Worm (Caenorhabditis elegans) whole organism, early embryonic: ENCODE data around the gene cisd-3.2.

Experiments
- B0310.2 ChIP-seq: sonication (generic microtip); optimal IDR thresholded peaks from 2 replicates; lab custom pipeline; 2016; ENCODE audit warnings: mild to moderate bottlenecking, missing genetic modification characterization, missing compliant biosample characterization
- F13C5.2 ChIP-seq: sonication (generic microtip); optimal IDR thresholded peaks from 2 replicates; lab custom pipeline; 2017; ENCODE audit warnings: mild to moderate bottlenecking, missing genetic modification characterization, inconsistent platforms, missing compliant biosample characterization
- aly-1 ChIP-seq: sonication (generic microtip); optimal IDR thresholded peaks from 2 replicates; lab custom pipeline; 2016; ENCODE audit warnings: missing genetic modification characterization, missing compliant biosample characterization
- ama-1 ChIP-seq: fragments of 150-350 bp; optimal IDR thresholded peaks from 2 replicates; lab custom pipeline; 2014
- ceh-13 ChIP-seq: fragments of 200-800 bp; sonication (Bioruptor generic); optimal IDR thresholded peaks from 2 replicates; lab custom pipeline; 2018; ENCODE audit warnings: mild to moderate bottlenecking, missing genetic modification characterization, missing compliant biosample characterization
- ceh-36 ChIP-seq: sonication (generic microtip); optimal IDR thresholded peaks from 2 replicates; lab custom pipeline; 2016; ENCODE audit warnings: missing genetic modification characterization, inconsistent platforms, missing compliant biosample characterization
- ets-7 ChIP-seq: sonication (generic microtip); optimal IDR thresholded peaks from 2 replicates; lab custom pipeline; 2016; ENCODE audit warnings: missing genotype, missing genetic modification characterization, missing compliant biosample characterization
- flt-1 ChIP-seq: fragments of 200-800 bp; sonication (Bioruptor generic); IDR thresholded peaks from 2 replicates; pipeline ENCODE4 v1.3.6; 2022; ENCODE audit warnings: missing genetic modification characterization, missing compliant biosample characterization
- hmbx-1 ChIP-seq: sonication (generic microtip); optimal IDR thresholded peaks from 2 replicates; lab custom pipeline; 2016; ENCODE audit warnings: mild to moderate bottlenecking, missing genetic modification characterization, missing compliant biosample characterization
- hmg-4 ChIP-seq: fragments of 200-800 bp; sonication (Bioruptor generic); optimal IDR thresholded peaks from 2 replicates; lab custom pipeline; 2018; ENCODE audit warnings: mild to moderate bottlenecking, missing genetic modification characterization, missing compliant biosample characterization
- hnd-1 ChIP-seq: sonication (generic microtip); optimal IDR thresholded peaks from 2 replicates; lab custom pipeline; 2016; ENCODE audit warnings: missing genetic modification characterization, missing compliant biosample characterization
- pes-1 ChIP-seq: fragments of 200-800 bp; sonication (Bioruptor generic); IDR thresholded peaks from 2 replicates; pipeline ENCODE4 v1.3.6; 2022; ENCODE audit warnings: missing genetic modification reagents, missing genetic modification characterization, missing compliant biosample characterization
- scrt-1 ChIP-seq: fragments of 200-800 bp; sonication (Bioruptor generic); IDR thresholded peaks from 2 replicates; pipeline ENCODE4 v1.3.6; 2022; ENCODE audit warnings: missing genetic modification characterization, missing compliant biosample characterization
- sea-1 ChIP-seq: fragments of 200-800 bp; sonication (Bioruptor generic); conservative IDR thresholded peaks from 2 replicates; pipeline ENCODE4 v1.3.6; 2022; ENCODE audit warnings: missing genetic modification characterization, missing compliant biosample characterization
- tbx-11 ChIP-seq: fragments of 200-800 bp; sonication (Bioruptor generic); IDR thresholded peaks from 2 replicates; pipeline ENCODE4 v1.3.6; 2022; ENCODE audit warnings: missing genetic modification characterization, missing compliant biosample characterization
- tbx-37 ChIP-seq: fragments of 200-800 bp; sonication (Bioruptor generic); conservative IDR thresholded peaks from 2 replicates; pipeline ENCODE4 v1.3.6; 2022; ENCODE audit warnings: missing genetic modification reagents, missing genetic modification characterization, missing compliant biosample characterization
- tra-4 ChIP-seq: sonication (generic microtip); optimal IDR thresholded peaks from 2 replicates; lab custom pipeline; 2017; ENCODE audit warnings: missing genetic modification characterization, missing compliant biosample characterization

Gene cisd-3.2

ce11 chrIII:1540100-1540695, at the start of gene cisd-3.2, which contains the start of gene Y67D2.5:
TSS of gene cisd-3.2 (plus strand) at chrIII:1540493.
TSS of gene Y67D2.5 (minus strand) at chrIII:1540244.
- TF ChIP-seq tbx-37 (GFP tag; lab: Robert Waterston, UW) = peak; percentile 44; the same call in 1 of the 2 replicates
- TF ChIP-seq ets-7 (tag; lab: Kevin White, UChicago) = no peak
- no peak for TF ChIP-seq ceh-36 (tag; lab: Kevin White, UChicago)

- TF ChIP-seq hmbx-1 (tag; lab: Kevin White, UChicago) (no peak), hmg-4 (no peak), aly-1 (tag; lab: Kevin White, UChicago) (no peak), ets-7 (tag; lab: Kevin White, UChicago) (no peak), pes-1 (GFP tag; lab: Robert Waterston, UW) (no peak), F13C5.2 (tag; lab: Kevin White, UChicago) (no peak), sea-1 (GFP tag; lab: Robert Waterston, UW) (no peak), hnd-1 (tag; lab: Kevin White, UChicago) (no peak), flt-1 (GFP tag; lab: Robert Waterston, UW) (no peak), tra-4 (tag; lab: Kevin White, UChicago) (no peak), ceh-13 (GFP tag; lab: Kevin White, UChicago) (no peak), tbx-37 (GFP tag; lab: Robert Waterston, UW) (no peak), ama-1 (lab: Kevin White, UChicago) (no peak), ceh-36 (tag; lab: Kevin White, UChicago) (no peak), B0310.2 (tag; lab: Kevin White, UChicago) (no peak), scrt-1 (GFP tag; lab: Robert Waterston, UW) (no peak), tbx-11 (GFP tag; lab: Robert Waterston, UW) (no peak)
These were observed 45.1 kb upstream of the cisd-3.2 start, which contains the start of gene Y82E9BR.19 for ce11 chrIII:1495230-1495629. TSS of gene Y82E9BR.19 (minus strand) at chrIII:1495330.

ce11 chrIII:1495863-1496445, 44.3 kb upstream of the cisd-3.2 start, which contains the start of the genes ave-1 and M01G5.1:
TSS of gene ave-1 (minus strand) at chrIII:1495975.
TSS of gene M01G5.1 (plus strand) at chrIII:1496401.
- TF ChIP-seq tra-4 (tag; lab: Kevin White, UChicago) (no peak), pes-1 (GFP tag; lab: Robert Waterston, UW) (no peak), aly-1 (tag; lab: Kevin White, UChicago) (no peak), ets-7 (tag; lab: Kevin White, UChicago) (no peak), hnd-1 (tag; lab: Kevin White, UChicago) (no peak), F13C5.2 (tag; lab: Kevin White, UChicago) (no peak), sea-1 (GFP tag; lab: Robert Waterston, UW) (no peak), hmg-4 (no peak), ceh-13 (GFP tag; lab: Kevin White, UChicago) (no peak), flt-1 (GFP tag; lab: Robert Waterston, UW) (no peak), ama-1 (lab: Kevin White, UChicago) (no peak), ceh-36 (tag; lab: Kevin White, UChicago) (no peak), tbx-37 (GFP tag; lab: Robert Waterston, UW) (no peak), tbx-11 (GFP tag; lab: Robert Waterston, UW) (no peak), hmbx-1 (tag; lab: Kevin White, UChicago) (no peak), scrt-1 (GFP tag; lab: Robert Waterston, UW) (no peak), B0310.2 (tag; lab: Kevin White, UChicago) (no peak)

- TF ChIP-seq flt-1 (GFP tag; lab: Robert Waterston, UW) = no peak
- no peak for TF ChIP-seq tbx-37 (GFP tag; lab: Robert Waterston, UW)
- no peak for TF ChIP-seq ceh-36 (tag; lab: Kevin White, UChicago)
- TF ChIP-seq ets-7 (tag; lab: Kevin White, UChicago) = no peak
- no peak for TF ChIP-seq hmbx-1 (tag; lab: Kevin White, UChicago)
- TF ChIP-seq F13C5.2 (tag; lab: Kevin White, UChicago) = no peak
- no peak for TF ChIP-seq aly-1 (tag; lab: Kevin White, UChicago)
- no peak for TF ChIP-seq hmg-4
- no peak for TF ChIP-seq ceh-13 (GFP tag; lab: Kevin White, UChicago)
- no peak for TF ChIP-seq scrt-1 (GFP tag; lab: Robert Waterston, UW)
- no peak for TF ChIP-seq ama-1 (lab: Kevin White, UChicago)
- no peak for TF ChIP-seq B0310.2 (tag; lab: Kevin White, UChicago)
- TF ChIP-seq tbx-11 (GFP tag; lab: Robert Waterston, UW) = no peak
- TF ChIP-seq sea-1 (GFP tag; lab: Robert Waterston, UW) = no peak
- no peak for TF ChIP-seq pes-1 (GFP tag; lab: Robert Waterston, UW)
- TF ChIP-seq hnd-1 (tag; lab: Kevin White, UChicago) = no peak
- no peak for TF ChIP-seq tra-4 (tag; lab: Kevin White, UChicago)
These were observed 32.0 kb upstream of the cisd-3.2 start for ce11 chrIII:1508244-1508643.

ce11 chrIII:1508764-1509281, 31.5 kb upstream of the cisd-3.2 start:
- TF ChIP-seq hmg-4 (no peak), ceh-36 (tag; lab: Kevin White, UChicago) (no peak), scrt-1 (GFP tag; lab: Robert Waterston, UW) (no peak), aly-1 (tag; lab: Kevin White, UChicago) (no peak), pes-1 (GFP tag; lab: Robert Waterston, UW) (no peak)

- TF ChIP-seq flt-1 (GFP tag; lab: Robert Waterston, UW) = no peak
- TF ChIP-seq ets-7 (tag; lab: Kevin White, UChicago) = no peak
- TF ChIP-seq scrt-1 (GFP tag; lab: Robert Waterston, UW) = no peak
- TF ChIP-seq pes-1 (GFP tag; lab: Robert Waterston, UW) = no peak
- TF ChIP-seq ceh-13 (GFP tag; lab: Kevin White, UChicago) = no peak
- TF ChIP-seq sea-1 (GFP tag; lab: Robert Waterston, UW) = no peak
- no peak for TF ChIP-seq hmg-4
- TF ChIP-seq hmbx-1 (tag; lab: Kevin White, UChicago) = no peak
- TF ChIP-seq tbx-11 (GFP tag; lab: Robert Waterston, UW) = no peak
- TF ChIP-seq hnd-1 (tag; lab: Kevin White, UChicago) = no peak
These were observed 22.4 kb upstream of the cisd-3.2 start, which contains the start of gene tmem-120 for ce11 chrIII:1517893-1518292. TSS of gene tmem-120 (minus strand) at chrIII:1517993.
